Worm (Caenorhabditis elegans): ENCODE results near the gene F34D10.9.

ce11 chrIII:3719564-3719963 lies 9.9 kb downstream of the F34D10.9 start, which contains the start of gene C14B1.8:
- TF ChIP-seq T22C8.4 (GFP tag; IDR thresholded peaks at IDR 0.05) (no peak), tab-1 (GFP tag; IDR thresholded peaks at IDR 0.05) (no peak), ztf-29 (GFP tag; IDR thresholded peaks at IDR 0.05) (no peak), flt-1 (GFP tag; IDR thresholded peaks at IDR 0.05) (no peak), med-1 (GFP tag; optimal IDR thresholded peaks at IDR 0.05; ENCODE audit: insufficient read depth) (no peak), cog-1 (tag; optimal IDR thresholded peaks at IDR 0.05) (no peak), ref-1 (GFP tag; conservative IDR thresholded peaks at IDR 0.05) (no peak), ztf-23 (GFP tag; IDR thresholded peaks at IDR 0.05) (no peak)
